Worm (Caenorhabditis elegans) whole organism, young adult: Measurements from ENCODE around the gene npr-32.

Source experiments
- B0019.2 ChIP-seq: fragments of 200-800 bp; sonication (Bioruptor generic); conservative IDR thresholded peaks from 2 replicates; pipeline ENCODE4 v1.3.6; 2022; ENCODE audit warnings: missing genetic modification reagents, missing genetic modification characterization, missing compliant biosample characterization
- B0336.3 ChIP-seq: fragments of 200-800 bp; sonication (Bioruptor generic); IDR thresholded peaks from 2 replicates; pipeline ENCODE4 v1.3.6; 2022; ENCODE audit warnings: missing genetic modification characterization, missing compliant biosample characterization
- F23B12.7 ChIP-seq: sonication (generic microtip); optimal IDR thresholded peaks from 2 replicates; lab custom pipeline; 2017; ENCODE audit warnings: missing genetic modification characterization, mild to moderate bottlenecking, missing compliant biosample characterization, antibody characterized with exemption, moderate library complexity; ENCODE audit not compliant: insufficient read depth
- F33H1.4 ChIP-seq: fragments of 200-800 bp; sonication (Bioruptor generic); IDR thresholded peaks from 2 replicates; pipeline ENCODE4 v1.3.6; 2022; ENCODE audit warnings: missing genetic modification reagents, missing genetic modification characterization, missing compliant biosample characterization
- F57C9.4 ChIP-seq: sonication (generic microtip); optimal IDR thresholded peaks from 2 replicates; lab custom pipeline; 2017; ENCODE audit warnings: mild to moderate bottlenecking, missing genetic modification characterization, missing compliant biosample characterization
- Y56A3A.18 ChIP-seq: fragments of 200-800 bp; sonication (Bioruptor generic); IDR thresholded peaks from 2 replicates; pipeline ENCODE4 v1.3.6; 2022; ENCODE audit warnings: missing genetic modification reagents, missing genetic modification characterization, missing compliant biosample characterization
- Y95B8A.8 ChIP-seq: fragments of 200-800 bp; sonication (Bioruptor generic); IDR thresholded peaks from 2 replicates; pipeline ENCODE4 v1.3.6; 2022; ENCODE audit warnings: missing genetic modification reagents, missing genetic modification characterization, missing compliant biosample characterization
- akir-1 ChIP-seq: fragments of 200-800 bp; sonication (Bioruptor generic); optimal IDR thresholded peaks from 2 replicates; lab custom pipeline; 2018; ENCODE audit warnings: mild to moderate bottlenecking, missing genetic modification characterization, moderate library complexity, missing compliant biosample characterization
- atf-7 ChIP-seq: sonication (generic microtip); optimal IDR thresholded peaks from 2 replicates; lab custom pipeline; 2017; ENCODE audit warnings: mild to moderate bottlenecking, missing genetic modification characterization, missing compliant biosample characterization
- attf-3 ChIP-seq: fragments of 200-800 bp; sonication (Bioruptor generic); conservative IDR thresholded peaks from 2 replicates; pipeline ENCODE4 v1.3.6; 2022; ENCODE audit warnings: missing genetic modification reagents, missing genetic modification characterization, missing compliant biosample characterization
- attf-5 ChIP-seq: fragments of 200-800 bp; sonication (Bioruptor generic); optimal IDR thresholded peaks from 2 replicates; lab custom pipeline; 2018; ENCODE audit warnings: mild to moderate bottlenecking, missing genetic modification characterization, missing compliant biosample characterization
- cebp-1 ChIP-seq, 2 experiments: fragments of 200-800 bp in 1 of 2; sonication (Bioruptor generic) in 1 of 2; sonication (generic microtip) in 1 of 2; IDR thresholded peaks in 1 of 2; optimal IDR thresholded peaks in 1 of 2; 2 replicates each; pipeline versions ENCODE4 v1.3.6 to Lab custom; 2017 to 2022; ENCODE audit warnings: missing compliant biosample characterization in 2 of 2, missing genetic modification characterization in 2 of 2, mild to moderate bottlenecking in 1 of 2, missing genetic modification reagents in 1 of 2, moderate library complexity in 1 of 2
- ceh-40 ChIP-seq: fragments of 200-800 bp; sonication (Bioruptor generic); IDR thresholded peaks from 2 replicates; pipeline ENCODE4 v1.3.6; 2022; ENCODE audit warnings: missing genetic modification characterization, missing compliant biosample characterization
- ceh-79 ChIP-seq: sonication (generic microtip); optimal IDR thresholded peaks from 2 replicates; lab custom pipeline; 2017; ENCODE audit warnings: mild to moderate bottlenecking, missing genetic modification characterization, missing compliant biosample characterization
- die-1 ChIP-seq: sonication (generic microtip); optimal IDR thresholded peaks from 2 replicates; lab custom pipeline; 2016; ENCODE audit warnings: missing genotype, mild to moderate bottlenecking, missing genetic modification characterization, missing compliant biosample characterization
- dox-1 ChIP-seq: fragments of 200-800 bp; sonication (Bioruptor generic); IDR thresholded peaks from 2 replicates; pipeline ENCODE4 v1.3.6; 2022; ENCODE audit warnings: missing genetic modification reagents, missing genetic modification characterization, missing compliant biosample characterization
- efl-1 ChIP-seq: fragments of 150-350 bp; optimal IDR thresholded peaks from 2 replicates; lab custom pipeline; 2014; ENCODE audit warnings: missing biosample characterization, missing genetic modification reagents, missing genetic modification characterization
- egl-18 ChIP-seq: fragments of 200-800 bp; sonication (Bioruptor generic); IDR thresholded peaks from 2 replicates; pipeline ENCODE4 v1.3.6; 2022; ENCODE audit warnings: missing genetic modification reagents, missing genetic modification characterization, missing compliant biosample characterization
- fkh-3 ChIP-seq: sonication (generic microtip); optimal IDR thresholded peaks from 2 replicates; lab custom pipeline; 2016; ENCODE audit warnings: mild to moderate bottlenecking, missing genetic modification characterization, missing compliant biosample characterization
- hlh-26 ChIP-seq: fragments of 200-800 bp; sonication (Bioruptor generic); conservative IDR thresholded peaks from 2 replicates; pipeline ENCODE4 v1.3.6; 2022; ENCODE audit warnings: missing genetic modification reagents, missing genetic modification characterization, missing compliant biosample characterization
- hmg-1.2 ChIP-seq: fragments of 200-800 bp; sonication (Bioruptor generic); IDR thresholded peaks from 2 replicates; pipeline ENCODE4 v1.3.6; 2022; ENCODE audit warnings: missing genetic modification reagents, missing genetic modification characterization, missing compliant biosample characterization
- lag-1 ChIP-seq: fragments of 200-800 bp; sonication (Bioruptor generic); IDR thresholded peaks from 2 replicates; pipeline ENCODE4 v1.3.6; 2022; ENCODE audit warnings: missing genetic modification reagents, missing genetic modification characterization, missing compliant biosample characterization
- let-607 ChIP-seq, 2 experiments: fragments of 200-800 bp in 1 of 2; sonication (Bioruptor generic) in 1 of 2; sonication (generic microtip) in 1 of 2; optimal IDR thresholded peaks; 2 replicates each; lab custom pipeline; 2016 to 2018; ENCODE audit warnings: mild to moderate bottlenecking in 2 of 2, missing compliant biosample characterization in 2 of 2, missing genetic modification characterization in 2 of 2, moderate library complexity in 2 of 2, missing genotype in 1 of 2
- lin-40 ChIP-seq: sonication (generic microtip); optimal IDR thresholded peaks from 2 replicates; lab custom pipeline; 2016; ENCODE audit warnings: missing genetic modification characterization, mild to moderate bottlenecking, missing compliant biosample characterization, missing genotype, missing genetic modification reagents
- lin-54 ChIP-seq: fragments of 200-800 bp; sonication (Bioruptor generic); optimal IDR thresholded peaks from 2 replicates; lab custom pipeline; 2018; ENCODE audit warnings: mild to moderate bottlenecking, missing genetic modification characterization, missing compliant biosample characterization
- lsl-1 ChIP-seq: fragments of 200-800 bp; sonication (Bioruptor generic); optimal IDR thresholded peaks from 2 replicates; lab custom pipeline; 2018; ENCODE audit warnings: mild to moderate bottlenecking, missing genetic modification characterization, moderate library complexity, missing compliant biosample characterization
- madf-10 ChIP-seq: sonication (generic microtip); optimal IDR thresholded peaks from 2 replicates; lab custom pipeline; 2016; ENCODE audit warnings: mild to moderate bottlenecking, missing genetic modification characterization, missing compliant biosample characterization
- madf-8 ChIP-seq: fragments of 200-800 bp; sonication (Bioruptor generic); conservative IDR thresholded peaks from 2 replicates; pipeline ENCODE4 v1.3.6; 2022; ENCODE audit warnings: missing genetic modification reagents, missing genetic modification characterization, missing compliant biosample characterization
- nhr-27 ChIP-seq: fragments of 200-800 bp; sonication (Bioruptor generic); optimal IDR thresholded peaks from 2 replicates; lab custom pipeline; 2018; ENCODE audit warnings: mild to moderate bottlenecking, missing genetic modification characterization, moderate library complexity, missing compliant biosample characterization
- nhr-80 ChIP-seq: sonication (generic microtip); optimal IDR thresholded peaks from 2 replicates; lab custom pipeline; 2016; ENCODE audit warnings: missing genetic modification characterization, missing compliant biosample characterization
- nhr-90 ChIP-seq: sonication (generic microtip); optimal IDR thresholded peaks from 2 replicates; lab custom pipeline; 2016; ENCODE audit warnings: missing genotype, mild to moderate bottlenecking, missing genetic modification characterization, missing compliant biosample characterization
- snpc-1.1 ChIP-seq: sonication (generic microtip); optimal IDR thresholded peaks from 2 replicates; lab custom pipeline; 2017; ENCODE audit warnings: missing genetic modification characterization, mild to moderate bottlenecking, missing compliant biosample characterization, antibody characterized with exemption, moderate library complexity, missing genotype, missing genetic modification reagents; ENCODE audit not compliant: insufficient read depth
- tbp1 ChIP-seq: fragments of 200-800 bp; sonication (Bioruptor generic); optimal IDR thresholded peaks from 2 replicates; lab custom pipeline; 2018; ENCODE audit warnings: mild to moderate bottlenecking, missing genetic modification characterization, missing compliant biosample characterization
- ztf-18 ChIP-seq: sonication (generic microtip); optimal IDR thresholded peaks from 2 replicates; lab custom pipeline; 2016; ENCODE audit warnings: missing genotype, mild to moderate bottlenecking, missing genetic modification characterization, missing compliant biosample characterization
- ztf-22 ChIP-seq: fragments of 200-800 bp; sonication (Bioruptor generic); optimal IDR thresholded peaks from 2 replicates; lab custom pipeline; 2018; ENCODE audit warnings: mild to moderate bottlenecking, missing genetic modification characterization, moderate library complexity, missing compliant biosample characterization
- ztf-26 ChIP-seq: sonication (generic microtip); optimal IDR thresholded peaks from 2 replicates; lab custom pipeline; 2017; ENCODE audit warnings: missing genetic modification characterization, missing compliant biosample characterization
- ztf-3 ChIP-seq: fragments of 200-800 bp; sonication (Bioruptor generic); optimal IDR thresholded peaks from 2 replicates; lab custom pipeline; 2018; ENCODE audit warnings: mild to moderate bottlenecking, missing genetic modification characterization, missing compliant biosample characterization

Gene npr-32

DNA sequence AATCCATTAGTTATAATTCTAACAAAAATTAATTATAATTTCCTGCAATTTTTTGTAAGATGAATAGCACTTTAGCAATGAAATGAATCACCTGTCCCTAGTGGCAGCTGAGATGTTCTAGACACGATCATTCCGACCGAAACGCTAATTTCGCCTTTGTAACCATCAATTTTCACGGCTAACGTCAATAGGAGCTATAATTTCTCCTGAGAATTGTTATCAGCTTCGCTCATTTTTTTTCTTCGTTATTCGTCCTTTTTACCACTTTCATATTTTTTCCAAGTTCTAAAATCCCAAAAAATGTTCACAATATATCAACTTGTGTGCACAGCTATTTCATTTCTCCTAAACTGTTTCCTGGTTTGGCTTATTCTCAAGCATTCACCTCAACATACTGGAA lies 34.4 kb upstream of the npr-32 start, which contains the start of gene str-187:
str-187 (plus strand) TSS at position 301 of the 400 bp plus-strand sequence.
- TF ChIP-seq nhr-27 (tag; lab: Kevin White, UChicago) (no peak), B0019.2 (GFP tag; lab: Robert Waterston, UW) (no peak), hlh-26 (GFP tag; lab: Robert Waterston, UW) (no peak), attf-3 (GFP tag; lab: Robert Waterston, UW) (no peak)
- TF ChIP-seq, all 124 proteins: peak for 0

DNA sequence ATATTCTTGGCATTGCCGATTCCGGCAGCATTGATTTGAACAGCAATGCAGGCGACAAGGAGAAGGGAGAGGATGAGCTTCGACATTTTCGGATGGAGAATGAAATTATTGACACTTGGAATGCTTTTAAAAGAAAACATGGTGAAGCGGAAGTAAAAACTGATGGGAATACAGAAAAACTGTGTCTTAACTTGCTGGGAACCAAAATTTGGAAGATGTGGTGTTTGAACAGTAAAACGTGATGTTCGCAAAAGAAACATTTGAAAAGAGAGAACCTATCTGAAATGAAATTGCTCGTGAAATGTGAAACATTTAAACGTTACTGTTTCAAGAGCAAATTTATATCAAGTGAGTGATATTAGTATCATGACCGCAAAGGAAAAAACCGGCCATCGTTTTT lies 33.9 kb upstream of the npr-32 start, which contains the start of gene F26D10.13:
F26D10.13 (minus strand) TSS at position 101 of the 400 bp plus-strand sequence.
- TF ChIP-seq fkh-3 (tag; lab: Kevin White, UChicago) (no peak), attf-3 (GFP tag; lab: Robert Waterston, UW) (no peak), B0336.3 (GFP tag; lab: Robert Waterston, UW) (no peak), Y95B8A.8 (GFP tag; lab: Robert Waterston, UW) (no peak)
- TF ChIP-seq, all 124 proteins: peak for 0

DNA sequence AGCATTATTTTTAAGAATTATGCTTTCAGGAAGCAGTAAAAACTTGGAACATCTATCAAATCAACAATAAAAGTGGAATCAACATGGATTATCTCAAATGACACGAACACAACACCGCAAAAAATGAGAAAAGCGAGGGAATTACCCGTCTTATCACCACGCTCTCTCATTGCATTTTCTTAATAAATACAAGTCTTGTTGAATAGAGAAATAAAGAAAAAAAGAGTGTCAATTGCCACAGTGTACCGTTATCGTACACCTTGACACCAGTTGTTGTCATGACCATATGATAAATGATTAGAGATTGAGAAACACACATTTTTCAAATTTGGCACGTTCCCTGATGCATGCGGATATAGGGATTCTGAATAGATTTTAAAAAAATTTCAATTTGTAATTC lies 32.9 kb upstream of the npr-32 start:
- TF ChIP-seq tbp1 (peak; percentile 43), nhr-90 (tag; lab: Kevin White, UChicago) (peak; percentile 6), lin-54 (GFP tag; lab: Kevin White, UChicago) (peak; percentile 9), ztf-22 (GFP tag; lab: Kevin White, UChicago) (peak; percentile 66), F23B12.7 (tag; lab: Kevin White, UChicago) (peak; percentile 54), cebp-1 (GFP tag; IDR thresholded peaks at IDR 0.05; lab: Robert Waterston, UW) (no peak), cebp-1 (tag; optimal IDR thresholded peaks at IDR 0.05; lab: Kevin White, UChicago) (peak; percentile 38), efl-1 (GFP tag; lab: Kevin White, UChicago) (no peak), nhr-80 (tag; lab: Kevin White, UChicago) (peak; percentile 93), lin-40 (tag; lab: Kevin White, UChicago) (peak; percentile 40), ztf-3 (GFP tag; lab: Kevin White, UChicago) (no peak), attf-5 (GFP tag; lab: Kevin White, UChicago) (peak; percentile 50), dox-1 (peak; percentile 39; the same call in 1 of the 2 replicates), ztf-18 (no peak), atf-7 (peak; percentile 3), hmg-1.2 (GFP tag; lab: Robert Waterston, UW) (peak; percentile 32; the same call in 1 of the 2 replicates)
- TF ChIP-seq, all 124 proteins: peak for 12

DNA sequence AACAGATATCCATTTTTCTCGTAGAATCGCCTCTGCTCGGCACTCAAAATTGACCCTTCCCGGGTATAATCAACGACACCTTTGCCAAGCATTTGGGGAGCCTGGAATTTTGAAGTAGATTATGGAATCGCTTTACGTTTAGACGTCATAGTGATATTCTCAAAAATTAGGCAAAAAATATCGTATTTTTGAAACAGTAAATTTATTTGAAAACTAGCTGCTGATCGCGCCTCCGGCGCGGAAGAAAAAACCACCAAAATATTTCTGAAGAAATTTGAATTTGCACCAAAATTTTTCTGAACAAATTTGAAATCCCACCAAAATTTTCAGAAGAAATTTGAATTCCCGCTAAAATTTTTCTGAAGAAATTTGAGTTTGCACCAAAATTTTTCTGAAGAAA lies 31.5 kb upstream of the npr-32 start, which contains the start of gene ZK550.6:
ZK550.6 (minus strand) TSS at position 101 of the 400 bp plus-strand sequence.
- TF ChIP-seq Y56A3A.18 (GFP tag; lab: Robert Waterston, UW) (0 out of 2 replicates have a peak, but pooled peaks have one; percentile 34), B0336.3 (GFP tag; lab: Robert Waterston, UW) (peak; percentile 41; the same call in 1 of the 2 replicates), madf-8 (no peak)
- TF ChIP-seq, all 124 proteins: peak for 2

DNA sequence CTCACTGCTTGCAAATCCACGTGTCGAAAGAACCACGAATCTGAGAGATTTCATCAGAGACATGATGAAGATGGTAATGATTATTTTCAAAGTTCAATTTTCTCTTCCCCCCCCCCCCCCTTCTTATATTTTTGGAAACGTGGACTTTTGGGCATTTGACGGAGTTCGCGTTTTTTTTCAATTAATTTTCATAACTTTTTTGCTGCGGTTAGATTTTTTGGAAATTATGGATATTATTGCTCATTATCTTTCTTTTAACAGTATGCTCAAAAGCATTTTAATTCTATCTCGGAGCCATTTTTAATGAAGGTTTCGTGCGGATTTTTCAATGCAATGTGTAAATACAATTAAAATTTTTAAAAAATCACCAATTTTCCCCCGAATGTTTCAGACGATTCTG lies 28.5 kb upstream of the npr-32 start, which contains the start of gene phyh-1:
phyh-1 (minus strand) TSS at position 101 of the 400 bp plus-strand sequence.
- no peak for TF ChIP-seq F57C9.4 (tag; lab: Kevin White, UChicago)
- TF ChIP-seq let-607 (tag; optimal IDR thresholded peaks at IDR 0.05; lab: Kevin White, UChicago), result no peak
- TF ChIP-seq attf-5 (GFP tag; lab: Kevin White, UChicago), result no peak

DNA sequence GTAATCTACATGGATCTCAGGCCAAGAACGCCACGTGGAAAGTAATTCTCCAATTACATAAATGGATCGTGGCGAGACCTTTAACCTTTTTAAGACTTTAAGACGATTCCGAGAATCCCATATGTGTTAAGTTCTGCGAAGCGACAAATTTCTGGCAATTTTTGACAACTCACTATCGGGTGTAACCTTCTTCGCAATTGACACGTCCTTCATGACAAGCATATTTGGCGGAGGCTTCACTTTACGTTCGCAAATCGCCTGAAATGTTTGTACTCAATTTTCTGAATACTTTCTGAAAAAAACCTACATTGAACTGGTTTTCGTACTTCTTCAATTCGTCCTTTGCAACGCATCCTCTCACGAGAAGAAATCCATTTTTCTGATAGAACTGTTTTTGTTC lies 28.0 kb upstream of the npr-32 start:
- TF ChIP-seq madf-10 (tag; lab: Kevin White, UChicago), result no peak
- no peak for TF ChIP-seq F33H1.4 (GFP tag; lab: Robert Waterston, UW)
- no peak for TF ChIP-seq B0019.2 (GFP tag; lab: Robert Waterston, UW)
- TF ChIP-seq ceh-79 (tag; lab: Kevin White, UChicago), result no peak
- TF ChIP-seq F57C9.4 (tag; lab: Kevin White, UChicago), result no peak
- TF ChIP-seq akir-1 (GFP tag; lab: Kevin White, UChicago), result no peak
- no peak for TF ChIP-seq egl-18 (GFP tag; lab: Robert Waterston, UW)
- no peak for TF ChIP-seq attf-5 (GFP tag; lab: Kevin White, UChicago)
- TF ChIP-seq ztf-26 (tag; lab: Kevin White, UChicago), result no peak
- no peak for TF ChIP-seq nhr-27 (tag; lab: Kevin White, UChicago)
- no peak for TF ChIP-seq B0336.3 (GFP tag; lab: Robert Waterston, UW)
- no peak for TF ChIP-seq lag-1 (GFP tag; lab: Robert Waterston, UW)
- no peak for TF ChIP-seq snpc-1.1 (tag; lab: Kevin White, UChicago)
- TF ChIP-seq die-1 (tag; lab: Kevin White, UChicago), result no peak
- no peak for TF ChIP-seq lsl-1 (GFP tag; lab: Kevin White, UChicago)
- TF ChIP-seq ceh-40 (GFP tag; lab: Robert Waterston, UW), result no peak
- no peak for TF ChIP-seq tbp1
